Worm (Caenorhabditis elegans) whole organism, L4 larva: Measurements from ENCODE around the gene frpr-5.

Experiments
- F49E8.2 ChIP-seq: sonication (generic microtip); optimal IDR thresholded peaks from 2 replicates; lab custom pipeline; 2016; ENCODE audit warnings: missing compliant biosample characterization, mild to moderate bottlenecking, missing genetic modification characterization, borderline replicate concordance
- T20F7.1 ChIP-seq: fragments of 200-800 bp; sonication (Bioruptor generic); optimal IDR thresholded peaks from 2 replicates; lab custom pipeline; 2018; ENCODE audit warnings: mild to moderate bottlenecking, missing genetic modification characterization, missing compliant biosample characterization
- ceh-82 ChIP-seq: sonication (generic microtip); optimal IDR thresholded peaks from 2 replicates; lab custom pipeline; 2017; ENCODE audit warnings: missing biosample characterization, missing genetic modification characterization
- madf-9 ChIP-seq: fragments of 200-800 bp; sonication (Bioruptor generic); conservative IDR thresholded peaks from 2 replicates; pipeline ENCODE4 v1.3.6; 2022; ENCODE audit warnings: missing genetic modification reagents, missing genetic modification characterization, missing compliant biosample characterization
- mdt-29 ChIP-seq: fragments of 200-800 bp; sonication (Bioruptor generic); IDR thresholded peaks from 2 replicates; pipeline ENCODE4 v1.3.6; 2022; ENCODE audit warnings: missing genetic modification reagents, missing genetic modification characterization, missing compliant biosample characterization
- nhr-25 ChIP-seq: sonication (generic microtip); optimal IDR thresholded peaks from 2 replicates; lab custom pipeline; 2017; ENCODE audit warnings: missing genetic modification characterization, mild to moderate bottlenecking, missing compliant biosample characterization, antibody characterized with exemption, moderate library complexity, borderline replicate concordance; ENCODE audit not compliant: insufficient read depth
- nhr-77 ChIP-seq: fragments of 150-350 bp; optimal IDR thresholded peaks from 2 replicates; lab custom pipeline; 2014; ENCODE audit warnings: missing biosample characterization, missing genetic modification characterization
- pqm-1 ChIP-seq: sonication (generic microtip); optimal IDR thresholded peaks from 2 replicates; lab custom pipeline; 2017; ENCODE audit warnings: missing biosample characterization, missing genetic modification characterization
- skn-1 ChIP-seq: fragments of 150-350 bp; optimal IDR thresholded peaks from 2 replicates; lab custom pipeline; 2014; ENCODE audit warnings: missing biosample characterization, missing genetic modification characterization
- snpc-4 ChIP-seq: fragments of 150-350 bp; optimal IDR thresholded peaks from 2 replicates; lab custom pipeline; 2014; ENCODE audit warnings: missing biosample characterization, missing genetic modification characterization
- spr-3 ChIP-seq: fragments of 200-800 bp; sonication (Bioruptor generic); optimal IDR thresholded peaks from 2 replicates; lab custom pipeline; 2018; ENCODE audit warnings: mild to moderate bottlenecking, missing genetic modification characterization, missing compliant biosample characterization

ce11 chrV:13512515-13512914 is 23.4 kb downstream of the frpr-5 start:
- no peak for TF ChIP-seq T20F7.1
- TF ChIP-seq skn-1 (tag; lab: Kevin White, UChicago) = no peak
- TF ChIP-seq nhr-25 = no peak
- TF ChIP-seq madf-9 (GFP tag; lab: Robert Waterston, UW) = no peak
- no peak for TF ChIP-seq mdt-29
- TF ChIP-seq spr-3 = no peak
- no peak for TF ChIP-seq ceh-82
- TF ChIP-seq F49E8.2 = no peak
- TF ChIP-seq snpc-4 (tag; lab: Kevin White, UChicago) = no peak
- TF ChIP-seq pqm-1 (tag; lab: Kevin White, UChicago) = no peak
- TF ChIP-seq nhr-77 (tag; lab: Kevin White, UChicago) = no peak
